Fruit fly (Drosophila melanogaster): ENCODE measurements around the gene CG32161.

Gene CG32161

dm6 chr3L:16858780-16859179 lies 12.8 kb downstream of the CG32161 start, which contains the start of gene sinah:
sinah (plus strand) TSS chr3L:16859080.
- TF ChIP-seq Pif1B (GFP tag; optimal IDR thresholded peaks at IDR 0.05): no peak
- no peak for TF ChIP-seq CG32121 (GFP tag; IDR thresholded peaks at IDR 0.05)
- no peak for TF ChIP-seq CG9948 (tag; optimal IDR thresholded peaks at IDR 0.05)
- no peak for TF ChIP-seq CG8159 (tag; optimal IDR thresholded peaks at IDR 0.05)
- no peak for TF ChIP-seq gl (tag; optimal IDR thresholded peaks at IDR 0.05)
- TF ChIP-seq CG13204 (GFP tag; optimal IDR thresholded peaks at IDR 0.05): no peak
- no peak for TF ChIP-seq fd96Ca (GFP tag; IDR thresholded peaks at IDR 0.05)
- TF ChIP-seq CG12605 (GFP tag; IDR thresholded peaks at IDR 0.05): no peak
- TF ChIP-seq EcR (GFP tag; optimal IDR thresholded peaks at IDR 0.05): no peak
- no peak for TF ChIP-seq CG34367 (tag; optimal IDR thresholded peaks at IDR 0.05)
- TF ChIP-seq CG15710 (tag; optimal IDR thresholded peaks at IDR 0.05): no peak
- TF ChIP-seq CG8301 (tag; optimal IDR thresholded peaks at IDR 0.05): no peak
- TF ChIP-seq CG14655 (GFP tag; optimal IDR thresholded peaks at IDR 0.05): no peak
- no peak for TF ChIP-seq Snoo (tag; optimal IDR thresholded peaks at IDR 0.05)
- no peak for TF ChIP-seq CG4496 (GFP tag; IDR thresholded peaks at IDR 0.05)
- TF ChIP-seq Ets98B (GFP tag; IDR thresholded peaks at IDR 0.05): no peak
- TF ChIP-seq CG17806 (tag; optimal IDR thresholded peaks at IDR 0.05): no peak
- TF ChIP-seq rn (GFP tag; IDR thresholded peaks at IDR 0.05): no peak
- TF ChIP-seq D1 (tag; optimal IDR thresholded peaks at IDR 0.05): no peak

dm6 chr3L:16860322-16860721 lies 14.3 kb downstream of the CG32161 start, which contains the start of gene CG13029:
CG13029 (plus strand) TSS chr3L:16860622.
- no peak for TF ChIP-seq rn (GFP tag; IDR thresholded peaks at IDR 0.05)
- no peak for TF ChIP-seq CG13204 (GFP tag; optimal IDR thresholded peaks at IDR 0.05)
- TF ChIP-seq Pif1B (GFP tag; optimal IDR thresholded peaks at IDR 0.05): no peak
- no peak for TF ChIP-seq CG32121 (GFP tag; IDR thresholded peaks at IDR 0.05)
- TF ChIP-seq CG34367 (tag; optimal IDR thresholded peaks at IDR 0.05): no peak

dm6 chr3L:16860879-16861278 lies 14.9 kb downstream of the CG32161 start:
- TF ChIP-seq EcR (GFP tag; optimal IDR thresholded peaks at IDR 0.05): no peak
- TF ChIP-seq CG12605 (GFP tag; IDR thresholded peaks at IDR 0.05): no peak
- TF ChIP-seq CG15710 (tag; optimal IDR thresholded peaks at IDR 0.05): no peak
- no peak for TF ChIP-seq CG32121 (GFP tag; IDR thresholded peaks at IDR 0.05)
- TF ChIP-seq CG14655 (GFP tag; optimal IDR thresholded peaks at IDR 0.05): no peak
- no peak for TF ChIP-seq Snoo (tag; optimal IDR thresholded peaks at IDR 0.05)
- no peak for TF ChIP-seq Ets98B (GFP tag; IDR thresholded peaks at IDR 0.05)
- no peak for TF ChIP-seq D1 (tag; optimal IDR thresholded peaks at IDR 0.05)
- no peak for TF ChIP-seq gl (tag; optimal IDR thresholded peaks at IDR 0.05)
- TF ChIP-seq CG8301 (tag; optimal IDR thresholded peaks at IDR 0.05): no peak
- TF ChIP-seq CG9948 (tag; optimal IDR thresholded peaks at IDR 0.05): no peak
- TF ChIP-seq CG34367 (tag; optimal IDR thresholded peaks at IDR 0.05): no peak
- no peak for TF ChIP-seq CG4496 (GFP tag; IDR thresholded peaks at IDR 0.05)
- no peak for TF ChIP-seq rn (GFP tag; IDR thresholded peaks at IDR 0.05)
- TF ChIP-seq Pif1A (GFP tag; optimal IDR thresholded peaks at IDR 0.05): no peak
- TF ChIP-seq CG8159 (tag; optimal IDR thresholded peaks at IDR 0.05): no peak
- TF ChIP-seq CG17806 (tag; optimal IDR thresholded peaks at IDR 0.05): no peak
- TF ChIP-seq CG13204 (GFP tag; optimal IDR thresholded peaks at IDR 0.05): no peak
- no peak for TF ChIP-seq fd96Ca (GFP tag; IDR thresholded peaks at IDR 0.05)

- TF ChIP-seq CG34367 (tag; optimal IDR thresholded peaks at IDR 0.05) (no peak), Pif1B (GFP tag; optimal IDR thresholded peaks at IDR 0.05) (no peak), Ets98B (GFP tag; IDR thresholded peaks at IDR 0.05) (no peak), CG10348 (GFP tag; IDR thresholded peaks at IDR 0.05) (no peak), CG12605 (GFP tag; IDR thresholded peaks at IDR 0.05) (no peak), EcR (GFP tag; optimal IDR thresholded peaks at IDR 0.05) (no peak), CG13204 (GFP tag; optimal IDR thresholded peaks at IDR 0.05) (no peak)
Observed at dm6 chr3L:16862284-16862683, 16.3 kb downstream of the CG32161 start, which contains the start of gene Rh4. Rh4 (minus strand) TSS chr3L:16862517.

- no peak for TF ChIP-seq CG4496 (GFP tag; IDR thresholded peaks at IDR 0.05)
- no peak for TF ChIP-seq CG14655 (GFP tag; optimal IDR thresholded peaks at IDR 0.05)
- no peak for TF ChIP-seq CG10348 (GFP tag; IDR thresholded peaks at IDR 0.05)
- no peak for TF ChIP-seq gl (tag; optimal IDR thresholded peaks at IDR 0.05)
Observed at dm6 chr3L:16862958-16863357, 16.9 kb downstream of the CG32161 start, which contains the start of gene CG9951. CG9951 (plus strand) TSS chr3L:16863164.

- TF ChIP-seq CG8301 (tag; optimal IDR thresholded peaks at IDR 0.05) (no peak), EcR (GFP tag; optimal IDR thresholded peaks at IDR 0.05) (peak; percentile 90), CG12605 (GFP tag; IDR thresholded peaks at IDR 0.05) (peak; percentile 29; the same call in 1 of the 2 replicates), CG15710 (tag; optimal IDR thresholded peaks at IDR 0.05) (no peak), D1 (tag; optimal IDR thresholded peaks at IDR 0.05) (peak; percentile 3)
Observed at dm6 chr3L:16865123-16865831, 19.2 kb downstream of the CG32161 start, which contains the start of gene Lmpt. Lmpt (plus strand) TSS chr3L:16865295.

- TF ChIP-seq CG14655 (GFP tag; optimal IDR thresholded peaks at IDR 0.05) (no peak), CG13204 (GFP tag; optimal IDR thresholded peaks at IDR 0.05) (no peak), CG17806 (tag; optimal IDR thresholded peaks at IDR 0.05) (no peak), CG15710 (tag; optimal IDR thresholded peaks at IDR 0.05) (no peak), EcR (GFP tag; optimal IDR thresholded peaks at IDR 0.05) (no peak), CG32121 (GFP tag; IDR thresholded peaks at IDR 0.05) (no peak), Pif1A (GFP tag; optimal IDR thresholded peaks at IDR 0.05) (no peak), D1 (tag; optimal IDR thresholded peaks at IDR 0.05) (no peak), gl (tag; optimal IDR thresholded peaks at IDR 0.05) (no peak), CG9948 (tag; optimal IDR thresholded peaks at IDR 0.05) (no peak), rn (GFP tag; IDR thresholded peaks at IDR 0.05) (no peak), CG8159 (tag; optimal IDR thresholded peaks at IDR 0.05) (no peak), CG12605 (GFP tag; IDR thresholded peaks at IDR 0.05) (no peak), CG34367 (tag; optimal IDR thresholded peaks at IDR 0.05) (no peak), CG8301 (tag; optimal IDR thresholded peaks at IDR 0.05) (no peak), CG4496 (GFP tag; IDR thresholded peaks at IDR 0.05) (no peak)
Observed at dm6 chr3L:16865832-16866163, 19.8 kb downstream of the CG32161 start.

Data from whole organism, pupa.